Worm (Caenorhabditis elegans) whole organism, L4 larva: ENCODE measurements around the gene tmem-145.

Source experiments
- aly-2 ChIP-seq: sonication (generic microtip); optimal IDR thresholded peaks from 2 replicates; lab custom pipeline; 2018; ENCODE audit warnings: missing biosample characterization, missing genetic modification characterization
- daf-12 ChIP-seq: fragments of 150-350 bp; optimal IDR thresholded peaks from 2 replicates; lab custom pipeline; 2014; ENCODE audit warnings: missing biosample characterization, missing genetic modification reagents, missing genetic modification characterization
- hmg-1.1 ChIP-seq: fragments of 200-800 bp; sonication (Bioruptor generic); IDR thresholded peaks from 2 replicates; pipeline ENCODE4 v1.3.6; 2022; ENCODE audit warnings: missing genetic modification reagents, missing genetic modification characterization, missing compliant biosample characterization
- jun-1 ChIP-seq: fragments of 150-350 bp; optimal IDR thresholded peaks from 2 replicates; lab custom pipeline; 2014; ENCODE audit warnings: missing biosample characterization, missing genetic modification reagents, missing genetic modification characterization
- mdl-1 ChIP-seq, 2 experiments: fragments of 150-350 bp in 1 of 2; sonication (generic microtip) in 1 of 2; optimal IDR thresholded peaks; 2 replicates each; lab custom pipeline; 2014 to 2017; ENCODE audit warnings: missing biosample characterization in 2 of 2, missing genetic modification characterization in 2 of 2
- mxl-3 ChIP-seq: fragments of 200-800 bp; sonication (Bioruptor generic); optimal IDR thresholded peaks from 2 replicates; lab custom pipeline; 2018; ENCODE audit warnings: mild to moderate bottlenecking, missing genetic modification characterization, missing compliant biosample characterization
- pha-4 ChIP-seq, 2 experiments: fragments of 150-350 bp in 1 of 2; fragments of 200-800 bp in 1 of 2; sonication (Bioruptor generic) in 1 of 2; IDR thresholded peaks in 1 of 2; optimal IDR thresholded peaks in 1 of 2; 2 replicates each; pipeline versions ENCODE4 v1.3.6 to Lab custom; 2014 to 2022; ENCODE audit warnings: missing genetic modification characterization in 2 of 2, missing genetic modification reagents in 2 of 2, missing biosample characterization in 1 of 2, missing compliant biosample characterization in 1 of 2
- skn-1 ChIP-seq: fragments of 150-350 bp; optimal IDR thresholded peaks from 2 replicates; lab custom pipeline; 2014; ENCODE audit warnings: missing biosample characterization, missing genetic modification characterization
- snpc-4 ChIP-seq: fragments of 150-350 bp; optimal IDR thresholded peaks from 2 replicates; lab custom pipeline; 2014; ENCODE audit warnings: missing biosample characterization, missing genetic modification characterization
- spr-1 ChIP-seq: sonication (generic microtip); optimal IDR thresholded peaks from 2 replicates; lab custom pipeline; 2016; ENCODE audit warnings: mild to moderate bottlenecking, missing genetic modification characterization, missing compliant biosample characterization
- zfp-3 ChIP-seq: fragments of 200-800 bp; sonication (Bioruptor generic); conservative IDR thresholded peaks from 2 replicates; pipeline ENCODE4 v1.3.6; 2022; ENCODE audit warnings: missing genetic modification reagents, missing genetic modification characterization, missing compliant biosample characterization

DNA sequence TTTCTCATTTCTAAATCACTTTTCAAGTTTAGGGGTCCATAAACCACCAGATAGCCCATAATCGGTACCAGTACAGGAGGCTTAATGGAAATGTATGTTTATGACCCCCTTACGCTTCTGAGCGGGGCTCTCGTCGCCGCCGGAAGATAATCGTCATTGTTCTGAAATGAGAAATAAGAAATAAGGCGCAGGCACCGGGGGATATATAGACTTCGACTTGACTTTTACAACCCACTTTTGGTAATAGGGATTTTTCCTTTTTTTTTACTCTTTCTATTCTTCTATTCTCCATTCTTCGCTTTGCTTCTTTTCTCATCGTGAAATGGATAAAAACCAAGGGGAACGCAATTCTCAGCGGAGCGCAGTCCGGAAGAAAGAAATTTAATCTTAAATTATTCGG, 21.5 kb upstream of the tmem-145 start:
- no peak for TF ChIP-seq mxl-3 (GFP tag; lab: Kevin White, UChicago)
- no peak for TF ChIP-seq daf-12 (tag; lab: Kevin White, UChicago)
- no peak for TF ChIP-seq spr-1 (tag; lab: Kevin White, UChicago)
- TF ChIP-seq pha-4 (GFP tag; IDR thresholded peaks at IDR 0.05; lab: Robert Waterston, UW): no peak
- no peak for TF ChIP-seq pha-4 (tag; optimal IDR thresholded peaks at IDR 0.05; lab: Kevin White, UChicago)
- no peak for TF ChIP-seq jun-1
- TF ChIP-seq skn-1 (tag; lab: Kevin White, UChicago): no peak
- TF ChIP-seq zfp-3 (GFP tag; lab: Robert Waterston, UW): no peak
- no peak for TF ChIP-seq mdl-1 (tag; optimal IDR thresholded peaks at IDR 0.05; lab: Kevin White, UChicago)
- no peak for TF ChIP-seq aly-2 (tag; lab: Kevin White, UChicago)
- TF ChIP-seq snpc-4 (tag; lab: Kevin White, UChicago): no peak
- no peak for TF ChIP-seq hmg-1.1 (GFP tag; lab: Robert Waterston, UW)
